Fruit fly (Drosophila melanogaster) whole organism, embryonic: ENCODE data around the gene Nepl21.
A peak's percentile ranks its signal among the peaks of the same experiment; 100 is the strongest.

ENCODE experiments used
- CG10267 ChIP-seq: fragments of 200-800 bp; sonication (Bioruptor generic); optimal IDR thresholded peaks from 2 replicates; lab custom pipeline; 2018; ENCODE audit warnings: missing biosample characterization, mild to moderate bottlenecking, missing genetic modification characterization, moderate library complexity
- CG10654 ChIP-seq: fragments of 200-800 bp; sonication (Bioruptor generic); optimal IDR thresholded peaks from 2 replicates; lab custom pipeline; 2016; ENCODE audit warnings: missing biosample characterization, missing genetic modification characterization
- CG11504 ChIP-seq: fragments of 200-800 bp; sonication (Bioruptor generic); optimal IDR thresholded peaks from 3 replicates; lab custom pipeline; 2019; ENCODE audit warnings: missing biosample characterization, mild to moderate bottlenecking, missing genetic modification characterization, moderate library complexity
- CG1233 ChIP-seq: fragments of 200-800 bp; sonication (Bioruptor generic); optimal IDR thresholded peaks from 4 replicates; lab custom pipeline; 2018; ENCODE audit warnings: missing biosample characterization, mild to moderate bottlenecking, missing genetic modification characterization
- CG14667 ChIP-seq: fragments of 200-800 bp; sonication (Bioruptor generic); IDR thresholded peaks from 2 replicates; pipeline ENCODE4 v1.3.6; 2022; ENCODE audit warnings: missing biosample characterization, missing genetic modification characterization
- CG17328 ChIP-seq: fragments of 200-800 bp; sonication (Bioruptor generic); IDR thresholded peaks from 2 replicates; pipeline ENCODE4 v1.3.6; 2022; ENCODE audit warnings: missing biosample characterization, missing genetic modification characterization
- CG17359 ChIP-seq: fragments of 200-800 bp; sonication (Bioruptor generic); optimal IDR thresholded peaks from 3 replicates; lab custom pipeline; 2018; ENCODE audit warnings: missing biosample characterization, mild to moderate bottlenecking, missing genetic modification characterization, moderate library complexity
- CG2889 ChIP-seq: fragments of 200-800 bp; sonication (Bioruptor generic); IDR thresholded peaks from 3 replicates; pipeline ENCODE4 v1.3.6; 2022; ENCODE audit warnings: missing biosample characterization, missing genetic modification characterization
- CG30020 ChIP-seq: fragments of 200-800 bp; optimal IDR thresholded peaks from 2 replicates; lab custom pipeline; 2019; ENCODE audit warnings: missing biosample characterization, mild to moderate bottlenecking, missing genetic modification characterization, moderate library complexity
- CG43689 ChIP-seq: fragments of 200-800 bp; sonication (Bioruptor generic); IDR thresholded peaks from 2 replicates; pipeline ENCODE4 v1.3.6; 2022; ENCODE audit warnings: missing biosample characterization, missing genetic modification characterization
- CG6765 ChIP-seq: fragments of 200-800 bp; sonication (Bioruptor generic); optimal IDR thresholded peaks from 3 replicates; lab custom pipeline; 2017; ENCODE audit warnings: missing biosample characterization, mild to moderate bottlenecking, missing genetic modification characterization
- CG7556 ChIP-seq: fragments of 200-800 bp; sonication (Bioruptor generic); optimal IDR thresholded peaks from 2 replicates; lab custom pipeline; 2017; ENCODE audit warnings: missing biosample characterization, mild to moderate bottlenecking, missing genetic modification characterization
- CG7839 ChIP-seq: fragments of 200-800 bp; sonication (Bioruptor generic); optimal IDR thresholded peaks from 3 replicates; lab custom pipeline; 2018; ENCODE audit warnings: missing biosample characterization, mild to moderate bottlenecking, missing genetic modification characterization, moderate library complexity
- CG8359 ChIP-seq: fragments of 200-800 bp; sonication (Bioruptor generic); optimal IDR thresholded peaks from 2 replicates; lab custom pipeline; 2017; ENCODE audit warnings: missing biosample characterization, mild to moderate bottlenecking, missing genetic modification characterization, borderline replicate concordance
- CG8944 ChIP-seq: fragments of 200-800 bp; sonication (Bioruptor generic); optimal IDR thresholded peaks from 3 replicates; lab custom pipeline; 2016; ENCODE audit warnings: missing biosample characterization, missing genetic modification characterization
- D ChIP-seq, 2 experiments: fragments of 200-800 bp in 1 of 2; fragments of >200 bp in 1 of 2; sonication (Bioruptor generic) in 1 of 2; optimal IDR thresholded peaks; 2 replicates in 1 of 2; 3 replicates in 1 of 2; lab custom pipeline; 2017; ENCODE audit warnings: mild to moderate bottlenecking in 1 of 2, missing biosample characterization in 1 of 2, missing genetic modification characterization in 1 of 2, missing genetic modification reagents in 1 of 2
- Deaf1 ChIP-seq: fragments of 200-800 bp; optimal IDR thresholded peaks from 3 replicates; lab custom pipeline; 2019; ENCODE audit warnings: missing biosample characterization, mild to moderate bottlenecking, missing genetic modification characterization, moderate library complexity
- Doc2 ChIP-seq: fragments of 200-800 bp; sonication (Bioruptor generic); IDR thresholded peaks from 2 replicates; pipeline ENCODE4 v1.3.6; 2022; ENCODE audit warnings: missing biosample characterization, missing genetic modification characterization
- Gug ChIP-seq: fragments of 200-800 bp; sonication (Bioruptor generic); IDR thresholded peaks from 4 replicates; pipeline ENCODE4 v1.3.6; 2022; ENCODE audit warnings: missing biosample characterization, missing genetic modification characterization
- Hey ChIP-seq: fragments of 200-800 bp; sonication (Bioruptor generic); optimal IDR thresholded peaks from 3 replicates; lab custom pipeline; 2018; ENCODE audit warnings: missing biosample characterization, mild to moderate bottlenecking, missing genetic modification characterization
- Jarid2 ChIP-seq: fragments of 200-800 bp; sonication (Bioruptor generic); optimal IDR thresholded peaks from 3 replicates; lab custom pipeline; 2017; ENCODE audit warnings: mild to moderate bottlenecking, missing biosample characterization, missing genetic modification reagents, missing genetic modification characterization
- Sox102F ChIP-seq: fragments of 200-800 bp; sonication (Bioruptor generic); optimal IDR thresholded peaks from 2 replicates; lab custom pipeline; 2018; ENCODE audit warnings: missing biosample characterization, mild to moderate bottlenecking, missing genetic modification characterization, moderate library complexity
- Stat92E ChIP-seq, 3 experiments: fragments of >200 bp in 2 of 3; fragments of 200-800 bp in 1 of 3; sonication (Bioruptor generic) in 1 of 3; optimal IDR thresholded peaks; 2 replicates each; lab custom pipeline; 2017 to 2019; ENCODE audit warnings: missing biosample characterization in 3 of 3, missing genetic modification characterization in 3 of 3, mild to moderate bottlenecking in 1 of 3, moderate library complexity in 1 of 3
- Vsx1 ChIP-seq: fragments of 200-800 bp; sonication (Bioruptor generic); optimal IDR thresholded peaks from 2 replicates; lab custom pipeline; 2017; ENCODE audit warnings: missing biosample characterization, mild to moderate bottlenecking, missing genetic modification characterization, missing genetic modification reagents
- Xbp1 ChIP-seq: fragments of 200-800 bp; sonication (Bioruptor generic); optimal IDR thresholded peaks from 3 replicates; lab custom pipeline; 2016; ENCODE audit warnings: missing biosample characterization, mild to moderate bottlenecking, missing genetic modification characterization
- ac ChIP-seq: fragments of 200-800 bp; sonication (Bioruptor generic); optimal IDR thresholded peaks from 3 replicates; lab custom pipeline; 2017; ENCODE audit warnings: missing biosample characterization, mild to moderate bottlenecking, missing genetic modification characterization
- az2 ChIP-seq: fragments of 200-800 bp; sonication (Bioruptor generic); optimal IDR thresholded peaks from 3 replicates; lab custom pipeline; 2016; ENCODE audit warnings: missing biosample characterization, missing genetic modification characterization
- cad ChIP-seq: fragments of >200 bp; optimal IDR thresholded peaks from 2 replicates; lab custom pipeline; 2017; ENCODE audit warnings: missing biosample characterization, missing genetic modification characterization
- corto ChIP-seq: fragments of 200-800 bp; sonication (Bioruptor generic); optimal IDR thresholded peaks from 2 replicates; lab custom pipeline; 2016; ENCODE audit warnings: missing biosample characterization, mild to moderate bottlenecking, missing genetic modification characterization, moderate library complexity
- cwo ChIP-seq: fragments of 200-800 bp; sonication (Bioruptor generic); optimal IDR thresholded peaks from 3 replicates; lab custom pipeline; 2017; ENCODE audit warnings: missing biosample characterization, missing genetic modification characterization, mild to moderate bottlenecking, moderate library complexity, missing genetic modification reagents
- dmrt99B ChIP-seq: fragments of 200-800 bp; sonication (Bioruptor generic); optimal IDR thresholded peaks from 2 replicates; lab custom pipeline; 2018; ENCODE audit warnings: missing biosample characterization, mild to moderate bottlenecking, missing genetic modification characterization, moderate library complexity
- gcm ChIP-seq: fragments of 200-800 bp; sonication (Bioruptor generic); optimal IDR thresholded peaks from 2 replicates; lab custom pipeline; 2019; ENCODE audit warnings: missing biosample characterization, mild to moderate bottlenecking, missing genetic modification characterization, moderate library complexity
- gem ChIP-seq: fragments of 200-800 bp; sonication (Bioruptor generic); optimal IDR thresholded peaks from 2 replicates; lab custom pipeline; 2019; ENCODE audit warnings: missing biosample characterization, mild to moderate bottlenecking, missing genetic modification characterization, moderate library complexity
- h ChIP-seq: fragments of >200 bp; optimal IDR thresholded peaks from 2 replicates; lab custom pipeline; 2017
- insv ChIP-seq, 2 experiments: fragments of 200-800 bp; sonication (Bioruptor generic); optimal IDR thresholded peaks; 3 replicates each; lab custom pipeline; 2016 to 2018; ENCODE audit warnings: missing biosample characterization in 2 of 2, missing genetic modification characterization in 2 of 2
- lola ChIP-seq, 3 experiments: fragments of >200 bp in 2 of 3; fragments of 200-800 bp in 1 of 3; sonication (Bioruptor generic) in 1 of 3; optimal IDR thresholded peaks; 2 replicates each; lab custom pipeline; 2017 to 2019; ENCODE audit warnings: missing biosample characterization in 3 of 3, missing genetic modification characterization in 3 of 3, mild to moderate bottlenecking in 1 of 3, moderate library complexity in 1 of 3
- maf-S ChIP-seq: fragments of 200-800 bp; sonication (Bioruptor generic); optimal IDR thresholded peaks from 2 replicates; lab custom pipeline; 2016; ENCODE audit warnings: missing biosample characterization, missing genetic modification characterization
- mam ChIP-seq: fragments of 200-800 bp; sonication (Bioruptor generic); optimal IDR thresholded peaks from 3 replicates; lab custom pipeline; 2016; ENCODE audit warnings: missing biosample characterization, missing genetic modification characterization
- nmo ChIP-seq: fragments of 200-800 bp; sonication (Bioruptor generic); optimal IDR thresholded peaks from 2 replicates; lab custom pipeline; 2018; ENCODE audit warnings: missing biosample characterization, mild to moderate bottlenecking, missing genetic modification characterization, moderate library complexity
- p53 ChIP-seq: fragments of 200-800 bp; sonication (Bioruptor generic); optimal IDR thresholded peaks from 2 replicates; lab custom pipeline; 2016; ENCODE audit warnings: missing biosample characterization, missing genetic modification characterization
- pan ChIP-seq, 4 experiments: fragments of >200 bp in 3 of 4; fragments of 200-800 bp in 1 of 4; sonication (Bioruptor generic) in 1 of 4; optimal IDR thresholded peaks in 3 of 4; IDR thresholded peaks in 1 of 4; 2 replicates each; pipeline versions ENCODE4 v1.3.6 to Lab custom; 2017 to 2022; ENCODE audit warnings: missing biosample characterization in 2 of 4, missing genetic modification characterization in 2 of 4, mixed read lengths in 1 of 4
- phol ChIP-seq: fragments of 200-800 bp; sonication (Bioruptor generic); optimal IDR thresholded peaks from 3 replicates; lab custom pipeline; 2018; ENCODE audit warnings: missing biosample characterization, mild to moderate bottlenecking, missing genetic modification characterization, moderate library complexity
- pita ChIP-seq: fragments of 200-800 bp; sonication (Bioruptor generic); optimal IDR thresholded peaks from 2 replicates; lab custom pipeline; 2017; ENCODE audit warnings: missing biosample characterization, mild to moderate bottlenecking, missing genetic modification characterization
- slp2 ChIP-seq: fragments of 200-800 bp; sonication (Bioruptor generic); optimal IDR thresholded peaks from 2 replicates; lab custom pipeline; 2016; ENCODE audit warnings: missing biosample characterization, missing genetic modification characterization
- stwl ChIP-seq: fragments of 200-800 bp; sonication (Bioruptor generic); optimal IDR thresholded peaks from 3 replicates; lab custom pipeline; 2018; ENCODE audit warnings: missing biosample characterization, mild to moderate bottlenecking, missing genetic modification characterization, moderate library complexity
- tap ChIP-seq: fragments of 200-800 bp; optimal IDR thresholded peaks from 3 replicates; lab custom pipeline; 2019; ENCODE audit warnings: missing biosample characterization, mild to moderate bottlenecking, missing genetic modification characterization, moderate library complexity
- tgo ChIP-seq: fragments of 200-800 bp; sonication (Bioruptor generic); IDR thresholded peaks from 3 replicates; pipeline ENCODE4 v1.3.6; 2022; ENCODE audit warnings: missing biosample characterization, missing genetic modification characterization
- unc-4 ChIP-seq: fragments of 200-800 bp; sonication (Bioruptor generic); IDR thresholded peaks from 2 replicates; pipeline ENCODE4 v1.3.6; 2022; ENCODE audit warnings: missing biosample characterization, missing genetic modification characterization; ENCODE audit not compliant: partially characterized antibody

Gene Nepl21

DNA sequence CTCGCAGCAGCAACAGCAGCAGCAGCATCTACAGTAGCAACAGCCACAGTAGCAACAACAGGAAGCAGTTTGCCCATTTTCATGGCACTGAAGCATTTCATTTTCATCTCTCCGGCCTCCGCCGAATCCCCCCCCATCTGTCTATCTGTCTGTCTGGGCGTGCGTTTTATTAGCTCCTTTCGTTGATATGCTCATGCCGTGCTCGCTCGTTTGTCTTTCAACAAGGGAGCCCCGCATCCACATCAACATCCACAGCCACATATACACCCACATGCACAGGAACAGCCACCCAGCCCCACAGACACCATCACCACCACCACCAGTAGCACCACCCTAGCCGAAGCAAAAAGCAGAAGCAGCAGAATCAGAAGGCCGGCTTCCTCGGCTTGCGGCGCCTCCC, 32.0 kb upstream of the Nepl21 start (continued):
- no peak for TF ChIP-seq CG1233 (GFP tag; lab: Kevin White, UChicago)
- no peak for TF ChIP-seq pita (GFP tag; lab: Kevin White, UChicago)
- TF ChIP-seq tgo (GFP tag; lab: Robert Waterston, UW), result no peak
- no peak for TF ChIP-seq mam (GFP tag; lab: Kevin White, UChicago)
- TF ChIP-seq p53, result no peak
- no peak for TF ChIP-seq Doc2 (GFP tag; lab: Robert Waterston, UW)

DNA sequence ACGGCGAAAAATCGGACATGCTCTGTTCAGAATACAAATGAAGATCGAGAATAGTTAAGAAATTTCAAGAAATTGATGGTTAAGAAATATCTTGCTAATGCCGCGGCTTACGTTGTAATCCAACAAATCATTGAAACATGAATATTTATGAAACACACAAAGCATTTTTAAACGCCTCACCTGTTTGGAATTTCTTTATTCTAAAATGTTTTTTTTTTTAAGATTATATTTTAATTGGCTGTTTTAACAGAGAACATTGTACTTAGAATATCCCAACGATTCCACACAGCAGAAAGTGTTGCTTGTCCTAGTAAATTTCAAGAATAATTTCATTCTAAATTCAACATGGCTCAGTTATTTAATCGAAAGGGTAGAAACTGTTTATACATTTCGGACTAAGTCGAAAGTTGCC, 31.5 kb upstream of the Nepl21 start:
- TF ChIP-seq lola (GFP tag; optimal IDR thresholded peaks at IDR 0.05; lab: Kevin White, UChicago) (peak in 1 of 3 experiments; percentile 48), CG7556 (GFP tag; lab: Kevin White, UChicago) (peak; percentile 53), corto (no peak), CG11504 (tag; lab: Kevin White, UChicago) (peak; percentile 25), Hey (no peak), stwl (tag; lab: Kevin White, UChicago) (no peak), CG7839 (tag; lab: Kevin White, UChicago) (peak; percentile 32), cwo (no peak), phol (tag; lab: Kevin White, UChicago) (peak; percentile 45), az2 (GFP tag; lab: Kevin White, UChicago) (peak; percentile 16), Gug (GFP tag; lab: Robert Waterston, UW) (no peak), gem (peak; percentile 49), Vsx1 (GFP tag; lab: Kevin White, UChicago) (peak; percentile 47), CG10654 (GFP tag; lab: Kevin White, UChicago) (no peak), gcm (GFP tag; lab: Kevin White, UChicago) (no peak), CG43689 (GFP tag; lab: Robert Waterston, UW) (no peak), CG8944 (GFP tag; lab: Kevin White, UChicago) (no peak), Deaf1 (tag; lab: Kevin White, UChicago) (no peak), Xbp1 (GFP tag; lab: Kevin White, UChicago) (peak; percentile 6), ac (no peak), CG30020 (tag; lab: Kevin White, UChicago) (no peak), CG14667 (GFP tag; lab: Robert Waterston, UW) (no peak), tap (tag; lab: Kevin White, UChicago) (no peak), unc-4 (GFP tag; lab: Robert Waterston, UW) (no peak), maf-S (GFP tag; lab: Kevin White, UChicago) (no peak), slp2 (GFP tag; lab: Kevin White, UChicago) (no peak), h (lab: Kevin White, UChicago) (no peak), Jarid2 (GFP tag; lab: Kevin White, UChicago) (no peak), cad (GFP tag; lab: Kevin White, UChicago) (no peak), CG17359 (tag; lab: Kevin White, UChicago) (no peak), Stat92E (GFP tag; optimal IDR thresholded peaks at IDR 0.05; lab: Kevin White, UChicago) (no peak), dmrt99B (tag; lab: Kevin White, UChicago) (peak; percentile 5), CG2889 (no peak), D (optimal IDR thresholded peaks at IDR 0.05; lab: Kevin White, UChicago) (no peak), D (GFP tag; optimal IDR thresholded peaks at IDR 0.05; lab: Kevin White, UChicago) (peak; percentile 38), nmo (GFP tag; lab: Kevin White, UChicago) (peak; percentile 34), insv (GFP tag; optimal IDR thresholded peaks at IDR 0.05; lab: Kevin White, UChicago) (no peak), CG17328 (GFP tag; lab: Robert Waterston, UW) (0 out of 2 replicates have a peak, but pooled peaks have one; percentile 8), CG10267 (tag; lab: Kevin White, UChicago) (peak; percentile 12), CG8359 (no peak), CG6765 (GFP tag; lab: Kevin White, UChicago) (no peak), pan (optimal IDR thresholded peaks at IDR 0.05; lab: Kevin White, UChicago) (no peak), pan (GFP tag; optimal IDR thresholded peaks at IDR 0.05 in 1 of 2, IDR thresholded peaks at IDR 0.05 in 1 of 2) (no peak), Sox102F (GFP tag; lab: Kevin White, UChicago) (peak; percentile 41)
